Fruit fly (Drosophila melanogaster): ENCODE data around the gene pie.
A peak's percentile ranks its signal among the peaks of the same experiment; 100 is the strongest.

The pie gene

dm6 chr2L:10466865-10467270 lies 44.3 kb upstream of the pie start (continued):
- TF ChIP-seq HLH4C (GFP tag; IDR thresholded peaks at IDR 0.05; ENCODE audit: partially characterized antibody) (peak; percentile 52; the same call in 1 of the 3 replicates), salm (tag; optimal IDR thresholded peaks at IDR 0.05) (no peak), sens (GFP tag) (peak; percentile 93), C15 (GFP tag; IDR thresholded peaks at IDR 0.05) (no peak), Doc2 (GFP tag; IDR thresholded peaks at IDR 0.05) (no peak), CG9609 (GFP tag; optimal IDR thresholded peaks at IDR 0.05) (peak; percentile 39), eyg (GFP tag; optimal IDR thresholded peaks at IDR 0.05) (peak; percentile 16), lov (optimal IDR thresholded peaks at IDR 0.05) (no peak), lov (GFP tag; IDR thresholded peaks at IDR 0.05) (0 out of 3 replicates have a peak, but pooled peaks have one; percentile 54), CG30403 (GFP tag; optimal IDR thresholded peaks at IDR 0.05) (peak; percentile 75), ewg (GFP tag; optimal IDR thresholded peaks at IDR 0.05) (peak; percentile 55), Neu2 (GFP tag; optimal IDR thresholded peaks at IDR 0.05; ENCODE audit: borderline replicate concordance) (no peak), CG15601 (tag; optimal IDR thresholded peaks at IDR 0.05) (peak; percentile 46), amos (GFP tag; IDR thresholded peaks at IDR 0.05; ENCODE audit: partially characterized antibody) (no peak), CG18764 (GFP tag; optimal IDR thresholded peaks at IDR 0.05) (peak; percentile 1), CG18599 (GFP tag; optimal IDR thresholded peaks at IDR 0.05) (peak; percentile 36), abd-A (tag; optimal IDR thresholded peaks at IDR 0.05) (no peak), CG10147 (GFP tag; optimal IDR thresholded peaks at IDR 0.05) (peak; percentile 2), jing (GFP tag; optimal IDR thresholded peaks at IDR 0.05) (peak; percentile 8), CG17802 (tag; optimal IDR thresholded peaks at IDR 0.05) (peak; percentile 24), croc (GFP tag; conservative IDR thresholded peaks at IDR 0.05) (peak; percentile 69), CG10654 (GFP tag; optimal IDR thresholded peaks at IDR 0.05) (peak; percentile 49), CG1792 (GFP tag; optimal IDR thresholded peaks at IDR 0.05) (peak; percentile 37), Nf-YB (GFP tag; optimal IDR thresholded peaks at IDR 0.05) (peak; percentile 32), BtbVII (GFP tag; optimal IDR thresholded peaks at IDR 0.05) (peak; percentile 46), onecut (GFP tag; IDR thresholded peaks at IDR 0.05) (0 out of 2 replicates have a peak, but pooled peaks have one; percentile 15), NC2β (GFP tag; optimal IDR thresholded peaks at IDR 0.05) (peak; percentile 6), CG18619 (GFP tag; optimal IDR thresholded peaks at IDR 0.05) (peak; percentile 49), zen2 (GFP tag; IDR thresholded peaks at IDR 0.05; ENCODE audit: partially characterized antibody) (no peak), GATAe (GFP tag; conservative IDR thresholded peaks at IDR 0.05) (no peak), H15 (GFP tag; IDR thresholded peaks at IDR 0.05) (peak; percentile 56; the same call in 2 of the 3 replicates), CG15073 (GFP tag; optimal IDR thresholded peaks at IDR 0.05) (no peak), lmd (GFP tag; IDR thresholded peaks at IDR 0.05) (peak; percentile 80), ara (GFP tag; IDR thresholded peaks at IDR 0.05) (peak; percentile 63; the same call in 1 of the 2 replicates), chinmo (GFP tag; IDR thresholded peaks at IDR 0.05; ENCODE audit: partially characterized antibody) (no peak), CG1647 (GFP tag; optimal IDR thresholded peaks at IDR 0.05) (peak; percentile 14), CG1233 (GFP tag; optimal IDR thresholded peaks at IDR 0.05) (peak; percentile 36), pb (GFP tag; optimal IDR thresholded peaks at IDR 0.05) (peak; percentile 1), CG17385 (GFP tag; optimal IDR thresholded peaks at IDR 0.05) (peak; percentile 42), ac (GFP tag; optimal IDR thresholded peaks at IDR 0.05) (no peak), CG14965 (GFP tag; optimal IDR thresholded peaks at IDR 0.05; ENCODE audit: borderline replicate concordance) (peak; percentile 29), Lhr (GFP tag; optimal IDR thresholded peaks at IDR 0.05) (peak; percentile 16), Blimp-1 (GFP tag; optimal IDR thresholded peaks at IDR 0.05) (peak; percentile 74), Eip74EF (GFP tag; optimal IDR thresholded peaks at IDR 0.05) (peak in 1 of 2 experiments; percentile 65), CG14667 (GFP tag; IDR thresholded peaks at IDR 0.05) (no peak), CG9437 (GFP tag; optimal IDR thresholded peaks at IDR 0.05) (peak; percentile 72), sim (GFP tag; IDR thresholded peaks at IDR 0.05) (peak; percentile 31; the same call in 1 of the 2 replicates), Rx (GFP tag; IDR thresholded peaks at IDR 0.05) (peak; percentile 26; the same call in 1 of the 2 replicates), cwo (GFP tag; optimal IDR thresholded peaks at IDR 0.05) (peak; percentile 48), CG6791 (GFP tag; IDR thresholded peaks at IDR 0.05; ENCODE audit: partially characterized antibody) (no peak)
